Fruit fly (Drosophila melanogaster) whole organism, embryonic: ENCODE measurements around the gene Sema5c.

Source experiments
- B-H2 ChIP-seq: fragments of 200-800 bp; sonication (Bioruptor generic); optimal IDR thresholded peaks from 2 replicates; lab custom pipeline; 2018; ENCODE audit warnings: missing biosample characterization, mild to moderate bottlenecking, missing genetic modification characterization
- Bteb2 ChIP-seq: fragments of 200-800 bp; sonication (Bioruptor generic); optimal IDR thresholded peaks from 2 replicates; lab custom pipeline; 2016; ENCODE audit warnings: missing biosample characterization, missing genetic modification characterization
- CG10147 ChIP-seq: fragments of 200-800 bp; sonication (Bioruptor generic); optimal IDR thresholded peaks from 2 replicates; lab custom pipeline; 2019; ENCODE audit warnings: missing biosample characterization, mild to moderate bottlenecking, missing genetic modification characterization, moderate library complexity
- CG10209 ChIP-seq: fragments of 200-800 bp; sonication (Bioruptor generic); optimal IDR thresholded peaks from 3 replicates; lab custom pipeline; 2017; ENCODE audit warnings: missing biosample characterization, mild to moderate bottlenecking, missing genetic modification characterization, missing genetic modification reagents
- CG10462 ChIP-seq: fragments of 200-800 bp; sonication (Bioruptor generic); optimal IDR thresholded peaks from 2 replicates; lab custom pipeline; 2016; ENCODE audit warnings: missing biosample characterization, missing genetic modification characterization
- CG12104 ChIP-seq: fragments of 200-800 bp; sonication (Bioruptor generic); optimal IDR thresholded peaks from 3 replicates; lab custom pipeline; 2016; ENCODE audit warnings: missing biosample characterization, missing genetic modification characterization
- CG12299 ChIP-seq: fragments of 200-800 bp; sonication (Bioruptor generic); optimal IDR thresholded peaks from 2 replicates; lab custom pipeline; 2018; ENCODE audit warnings: missing biosample characterization, mild to moderate bottlenecking, missing genetic modification characterization
- CG12391 ChIP-seq: fragments of 200-800 bp; sonication (Bioruptor generic); optimal IDR thresholded peaks from 3 replicates; lab custom pipeline; 2018; ENCODE audit warnings: missing biosample characterization, mild to moderate bottlenecking, missing genetic modification characterization, moderate library complexity
- CG14050 ChIP-seq: fragments of 200-800 bp; sonication (Bioruptor generic); IDR thresholded peaks from 3 replicates; pipeline ENCODE4 v1.3.6; 2022; ENCODE audit warnings: missing biosample characterization, missing genetic modification characterization
- CG14441 ChIP-seq: fragments of 200-800 bp; sonication (Bioruptor generic); IDR thresholded peaks from 2 replicates; pipeline ENCODE4 v1.3.6; 2022; ENCODE audit warnings: missing biosample characterization, missing genetic modification characterization
- CG14965 ChIP-seq: fragments of 200-800 bp; sonication (Bioruptor generic); optimal IDR thresholded peaks from 2 replicates; lab custom pipeline; 2016; ENCODE audit warnings: missing biosample characterization, missing genetic modification characterization, borderline replicate concordance
- CG17568 ChIP-seq: fragments of 200-800 bp; sonication (Bioruptor generic); optimal IDR thresholded peaks from 2 replicates; lab custom pipeline; 2018; ENCODE audit warnings: missing biosample characterization, mild to moderate bottlenecking, missing genetic modification characterization, moderate library complexity
- CG18599 ChIP-seq: fragments of 200-800 bp; sonication (Bioruptor generic); optimal IDR thresholded peaks from 3 replicates; lab custom pipeline; 2017; ENCODE audit warnings: missing biosample characterization, missing genetic modification characterization, mild to moderate bottlenecking, moderate library complexity, missing genetic modification reagents
- CG30403 ChIP-seq: fragments of 200-800 bp; sonication (Bioruptor generic); optimal IDR thresholded peaks from 3 replicates; lab custom pipeline; 2016; ENCODE audit warnings: missing biosample characterization, missing genetic modification characterization
- CG3163 ChIP-seq: fragments of 200-800 bp; sonication (Bioruptor generic); optimal IDR thresholded peaks from 3 replicates; lab custom pipeline; 2016; ENCODE audit warnings: missing biosample characterization, missing genetic modification characterization
- CG3407 ChIP-seq: fragments of 200-800 bp; sonication (Bioruptor generic); optimal IDR thresholded peaks from 2 replicates; lab custom pipeline; 2018; ENCODE audit warnings: missing biosample characterization, mild to moderate bottlenecking, missing genetic modification characterization
- CG34422 ChIP-seq: fragments of 200-800 bp; sonication (Bioruptor generic); IDR thresholded peaks from 3 replicates; pipeline ENCODE4 v1.3.6; 2022; ENCODE audit warnings: missing biosample characterization, missing genetic modification characterization
- CG3995 ChIP-seq: fragments of 200-800 bp; sonication (Bioruptor generic); optimal IDR thresholded peaks from 3 replicates; lab custom pipeline; 2016; ENCODE audit warnings: missing biosample characterization, missing genetic modification characterization
- CG6683 ChIP-seq: fragments of 200-800 bp; sonication (Bioruptor generic); optimal IDR thresholded peaks from 2 replicates; lab custom pipeline; 2017; ENCODE audit warnings: missing biosample characterization, mild to moderate bottlenecking, missing genetic modification characterization, missing genetic modification reagents
- CG7556 ChIP-seq: fragments of 200-800 bp; sonication (Bioruptor generic); optimal IDR thresholded peaks from 2 replicates; lab custom pipeline; 2017; ENCODE audit warnings: missing biosample characterization, mild to moderate bottlenecking, missing genetic modification characterization
- CG8359 ChIP-seq: fragments of 200-800 bp; sonication (Bioruptor generic); optimal IDR thresholded peaks from 2 replicates; lab custom pipeline; 2017; ENCODE audit warnings: missing biosample characterization, mild to moderate bottlenecking, missing genetic modification characterization, borderline replicate concordance
- Camta ChIP-seq: fragments of 200-800 bp; sonication (Bioruptor generic); optimal IDR thresholded peaks from 2 replicates; lab custom pipeline; 2016; ENCODE audit warnings: missing biosample characterization, missing genetic modification characterization
- Dad ChIP-seq: fragments of 200-800 bp; sonication (Bioruptor generic); optimal IDR thresholded peaks from 3 replicates; lab custom pipeline; 2016; ENCODE audit warnings: missing biosample characterization, missing genetic modification characterization
- Dll ChIP-seq: fragments of 200-800 bp; sonication (Bioruptor generic); IDR thresholded peaks from 4 replicates; pipeline ENCODE4 v1.3.6; 2022; ENCODE audit warnings: missing biosample characterization, missing genetic modification characterization; ENCODE audit not compliant: partially characterized antibody
- E2f2 ChIP-seq: fragments of 200-800 bp; sonication (Bioruptor generic); IDR thresholded peaks from 2 replicates; pipeline ENCODE4 v1.3.6; 2022; ENCODE audit warnings: missing biosample characterization, missing genetic modification characterization
- Elba2 ChIP-seq: fragments of 200-800 bp; sonication (Bioruptor generic); optimal IDR thresholded peaks from 3 replicates; lab custom pipeline; 2016; ENCODE audit warnings: missing biosample characterization, missing genetic modification characterization
- HmgD ChIP-seq: fragments of 200-800 bp; sonication (Bioruptor generic); optimal IDR thresholded peaks from 3 replicates; lab custom pipeline; 2016; ENCODE audit warnings: missing biosample characterization, missing genetic modification characterization
- Hr39 ChIP-seq: fragments of >200 bp; optimal IDR thresholded peaks from 2 replicates; lab custom pipeline; 2017
- Hsf ChIP-seq: fragments of 200-800 bp; sonication (Bioruptor generic); optimal IDR thresholded peaks from 3 replicates; lab custom pipeline; 2016; ENCODE audit warnings: missing biosample characterization, missing genetic modification characterization
- Med ChIP-seq: fragments of 200-800 bp; sonication (Bioruptor generic); peaks from one replicate; lab custom pipeline; 2016; ENCODE audit warnings: missing biosample characterization, missing genetic modification characterization, mild to moderate bottlenecking, inconsistent platforms, moderate library complexity
- Mrtf ChIP-seq: fragments of 200-800 bp; sonication (Bioruptor generic); IDR thresholded peaks from 3 replicates; pipeline ENCODE4 v1.3.6; 2022; ENCODE audit warnings: missing biosample characterization, missing genetic modification characterization
- Rx ChIP-seq: fragments of 200-800 bp; sonication (Bioruptor generic); IDR thresholded peaks from 2 replicates; pipeline ENCODE4 v1.3.6; 2022; ENCODE audit warnings: missing biosample characterization, missing genetic modification characterization
- Sox102F ChIP-seq: fragments of 200-800 bp; sonication (Bioruptor generic); optimal IDR thresholded peaks from 2 replicates; lab custom pipeline; 2018; ENCODE audit warnings: missing biosample characterization, mild to moderate bottlenecking, missing genetic modification characterization, moderate library complexity
- Stat92E ChIP-seq, 3 experiments: fragments of >200 bp in 2 of 3; fragments of 200-800 bp in 1 of 3; sonication (Bioruptor generic) in 1 of 3; optimal IDR thresholded peaks; 2 replicates each; lab custom pipeline; 2017 to 2019; ENCODE audit warnings: missing biosample characterization in 3 of 3, missing genetic modification characterization in 3 of 3, mild to moderate bottlenecking in 1 of 3, moderate library complexity in 1 of 3
- amos ChIP-seq: fragments of 200-800 bp; sonication (Bioruptor generic); IDR thresholded peaks from 2 replicates; pipeline ENCODE4 v1.3.6; 2022; ENCODE audit warnings: missing biosample characterization, missing genetic modification characterization; ENCODE audit not compliant: partially characterized antibody
- bsh ChIP-seq, 2 experiments: fragments of 200-800 bp; sonication (Bioruptor generic); optimal IDR thresholded peaks; 2 replicates each; lab custom pipeline; 2017 to 2018; ENCODE audit warnings: mild to moderate bottlenecking in 2 of 2, missing biosample characterization in 2 of 2, missing genetic modification characterization in 2 of 2, moderate library complexity in 1 of 2
- btn ChIP-seq: fragments of 200-800 bp; sonication (Bioruptor generic); optimal IDR thresholded peaks from 2 replicates; lab custom pipeline; 2016; ENCODE audit warnings: missing biosample characterization, missing genetic modification characterization
- chn ChIP-seq: fragments of 200-800 bp; sonication (Bioruptor generic); optimal IDR thresholded peaks from 2 replicates; lab custom pipeline; 2016; ENCODE audit warnings: missing biosample characterization, missing genetic modification characterization
- da ChIP-seq: fragments of 200-800 bp; sonication (Bioruptor generic); optimal IDR thresholded peaks from 2 replicates; lab custom pipeline; 2016; ENCODE audit warnings: missing biosample characterization, missing genetic modification characterization
- eve ChIP-seq, 2 experiments: fragments of >200 bp; optimal IDR thresholded peaks; 2 replicates each; lab custom pipeline; 2017; ENCODE audit warnings: missing biosample characterization in 2 of 2, missing genetic modification characterization in 2 of 2
- fd96Cb ChIP-seq: fragments of 200-800 bp; sonication (Bioruptor generic); optimal IDR thresholded peaks from 2 replicates; lab custom pipeline; 2018; ENCODE audit warnings: missing biosample characterization, mild to moderate bottlenecking, missing genetic modification characterization, moderate library complexity
- gem ChIP-seq: fragments of 200-800 bp; sonication (Bioruptor generic); optimal IDR thresholded peaks from 2 replicates; lab custom pipeline; 2019; ENCODE audit warnings: missing biosample characterization, mild to moderate bottlenecking, missing genetic modification characterization, moderate library complexity
- jumu ChIP-seq: fragments of 200-800 bp; sonication (Bioruptor generic); optimal IDR thresholded peaks from 3 replicates; lab custom pipeline; 2016; ENCODE audit warnings: missing biosample characterization, missing genetic modification characterization
- maf-S ChIP-seq: fragments of 200-800 bp; sonication (Bioruptor generic); optimal IDR thresholded peaks from 2 replicates; lab custom pipeline; 2016; ENCODE audit warnings: missing biosample characterization, missing genetic modification characterization
- pros ChIP-seq: fragments of 200-800 bp; sonication (Bioruptor generic); optimal IDR thresholded peaks from 3 replicates; lab custom pipeline; 2019; ENCODE audit warnings: missing biosample characterization, mild to moderate bottlenecking, missing genetic modification characterization, moderate library complexity
- row ChIP-seq: fragments of 200-800 bp; sonication (Bioruptor generic); IDR thresholded peaks from 3 replicates; pipeline ENCODE4 v1.3.6; 2022; ENCODE audit warnings: missing biosample characterization, missing genetic modification characterization
- sc ChIP-seq, 3 experiments: fragments of >200 bp in 2 of 3; fragments of 200-800 bp in 1 of 3; sonication (Bioruptor generic) in 1 of 3; optimal IDR thresholded peaks; 2 replicates in 2 of 3; 3 replicates in 1 of 3; lab custom pipeline; 2017; ENCODE audit warnings: mild to moderate bottlenecking in 1 of 3, missing biosample characterization in 1 of 3, missing genetic modification characterization in 1 of 3, missing genetic modification reagents in 1 of 3
- scrt ChIP-seq: fragments of 200-800 bp; sonication (Bioruptor generic); optimal IDR thresholded peaks from 2 replicates; lab custom pipeline; 2018; ENCODE audit warnings: missing biosample characterization, mild to moderate bottlenecking, missing genetic modification characterization, moderate library complexity
- sim ChIP-seq: fragments of 200-800 bp; sonication (Bioruptor generic); IDR thresholded peaks from 2 replicates; pipeline ENCODE4 v1.3.6; 2022; ENCODE audit warnings: missing biosample characterization, missing genetic modification characterization
- slbo ChIP-seq: fragments of 200-800 bp; sonication (Bioruptor generic); IDR thresholded peaks from 2 replicates; pipeline ENCODE4 v1.3.6; 2022; ENCODE audit warnings: missing biosample characterization, missing genetic modification characterization

Sema5c gene

dm6 chr3L:12077348-12077747, 4.3 kb downstream of the Sema5c start:
- TF ChIP-seq jumu: no peak
- TF ChIP-seq Hsf (GFP tag; lab: Kevin White, UChicago): peak; percentile 62
- no peak for TF ChIP-seq E2f2
- TF ChIP-seq btn: no peak
- TF ChIP-seq Dad (GFP tag; lab: Kevin White, UChicago): peak; percentile 1
- TF ChIP-seq CG18599: peak; percentile 22
- peak; percentile 44; the same call in 1 of the 2 replicates for TF ChIP-seq slbo
- TF ChIP-seq amos (GFP tag; lab: Robert Waterston, UW): no peak
- 0 out of 2 replicates have a peak, but pooled peaks have one; percentile 44 for TF ChIP-seq sim (GFP tag; lab: Robert Waterston, UW)
- no peak for TF ChIP-seq maf-S (GFP tag; lab: Kevin White, UChicago)
- TF ChIP-seq CG12391 (tag; lab: Kevin White, UChicago): peak; percentile 79
- peak; percentile 66 for TF ChIP-seq Med (GFP tag; lab: Kevin White, UChicago)
- TF ChIP-seq CG14965: no peak
- peak; percentile 76 for TF ChIP-seq gem
- TF ChIP-seq scrt (GFP tag; lab: Kevin White, UChicago): no peak
- TF ChIP-seq Bteb2 (GFP tag; lab: Kevin White, UChicago): peak; percentile 32
- no peak for TF ChIP-seq Rx (GFP tag; lab: Robert Waterston, UW)
- no peak for TF ChIP-seq Mrtf (GFP tag; lab: Robert Waterston, UW)
- TF ChIP-seq row: peak; percentile 77
- peak in 1 of 2 experiments; percentile 67 for TF ChIP-seq eve (GFP tag; optimal IDR thresholded peaks at IDR 0.05; lab: Kevin White, UChicago)
- TF ChIP-seq CG3995 (GFP tag; lab: Kevin White, UChicago): no peak
- TF ChIP-seq chn (GFP tag; lab: Kevin White, UChicago): peak; percentile 63
- TF ChIP-seq CG17568 (GFP tag; lab: Kevin White, UChicago): peak; percentile 17
- no peak for TF ChIP-seq Dll (GFP tag; lab: Robert Waterston, UW)
- no peak for TF ChIP-seq CG12299 (tag; lab: Kevin White, UChicago)
- peak; percentile 72 for TF ChIP-seq Sox102F (GFP tag; lab: Kevin White, UChicago)
- TF ChIP-seq CG7556: peak; percentile 58
- TF ChIP-seq CG10462 (GFP tag; lab: Kevin White, UChicago): peak; percentile 33
- TF ChIP-seq fd96Cb (tag; lab: Kevin White, UChicago): peak; percentile 64
- no peak for TF ChIP-seq CG3163
- peak; percentile 54 for TF ChIP-seq Camta (GFP tag; lab: Kevin White, UChicago)
- peak; percentile 37 for TF ChIP-seq CG8359 (GFP tag; lab: Kevin White, UChicago)
- peak; percentile 5 for TF ChIP-seq CG6683 (GFP tag; lab: Kevin White, UChicago)
- no peak for TF ChIP-seq Hr39 (lab: Kevin White, UChicago)
- TF ChIP-seq CG14050 (GFP tag; lab: Robert Waterston, UW): peak; percentile 61
- peak; percentile 49; the same call in 1 of the 2 replicates for TF ChIP-seq CG14441 (GFP tag; lab: Robert Waterston, UW)
- TF ChIP-seq CG10147 (GFP tag; lab: Kevin White, UChicago): peak; percentile 37
- TF ChIP-seq da: peak; percentile 16
- peak; percentile 48 for TF ChIP-seq CG3407
- TF ChIP-seq Stat92E (GFP tag; optimal IDR thresholded peaks at IDR 0.05; lab: Kevin White, UChicago): no peak
- peak; percentile 47; the same call in 1 of the 3 replicates for TF ChIP-seq CG34422 (GFP tag; lab: Robert Waterston, UW)
- TF ChIP-seq CG12104: peak; percentile 57
- peak; percentile 64 for TF ChIP-seq CG10209
- TF ChIP-seq CG30403 (GFP tag; lab: Kevin White, UChicago): peak; percentile 64
- no peak for TF ChIP-seq pros (GFP tag; lab: Kevin White, UChicago)
- no peak for TF ChIP-seq Elba2 (GFP tag; lab: Kevin White, UChicago)
- TF ChIP-seq HmgD: no peak
- no peak for TF ChIP-seq sc (optimal IDR thresholded peaks at IDR 0.05; lab: Kevin White, UChicago)
- peak; percentile 54 for TF ChIP-seq sc (GFP tag; optimal IDR thresholded peaks at IDR 0.05; lab: Kevin White, UChicago)
- TF ChIP-seq bsh (GFP tag; optimal IDR thresholded peaks at IDR 0.05; lab: Kevin White, UChicago): peak; percentile 76 to 77
- TF ChIP-seq B-H2 (GFP tag; lab: Kevin White, UChicago): no peak
